Worm (Caenorhabditis elegans): ENCODE measurements around the gene irld-49.

irld-49 gene

ce11 chrII:2967064-2967463, 23.1 kb downstream of the irld-49 start:
- no peak for TF ChIP-seq tbx-2 (tag; optimal IDR thresholded peaks at IDR 0.05)
- TF ChIP-seq pqm-1 (tag; optimal IDR thresholded peaks at IDR 0.05): no peak
- TF ChIP-seq ceh-30 (tag; optimal IDR thresholded peaks at IDR 0.05): no peak

ce11 chrII:2973940-2974402, 30.0 kb downstream of the irld-49 start:
- TF ChIP-seq ceh-31 (tag; optimal IDR thresholded peaks at IDR 0.05) (peak; percentile 79), unc-55 (GFP tag; optimal IDR thresholded peaks at IDR 0.05) (peak; percentile 65), npax-4 (tag; optimal IDR thresholded peaks at IDR 0.05) (no peak), sox-4 (tag; optimal IDR thresholded peaks at IDR 0.05) (peak; percentile 42), dve-1 (tag; optimal IDR thresholded peaks at IDR 0.05) (peak; percentile 69), ttx-3 (tag; optimal IDR thresholded peaks at IDR 0.05) (peak; percentile 38), ceh-18 (tag; optimal IDR thresholded peaks at IDR 0.05) (peak; percentile 23), ceh-19 (GFP tag; optimal IDR thresholded peaks at IDR 0.05) (peak; percentile 12), ama-1 (optimal IDR thresholded peaks at IDR 0.05) (no peak), pax-1 (tag; optimal IDR thresholded peaks at IDR 0.05) (peak; percentile 40), ceh-9 (tag; optimal IDR thresholded peaks at IDR 0.05) (no peak), ceh-22 (tag; optimal IDR thresholded peaks at IDR 0.05) (peak; percentile 31), tbx-2 (tag; optimal IDR thresholded peaks at IDR 0.05) (peak; percentile 35), unc-42 (tag; optimal IDR thresholded peaks at IDR 0.05) (no peak), F13H6.1 (tag; optimal IDR thresholded peaks at IDR 0.05) (peak; percentile 39), unc-86 (tag; optimal IDR thresholded peaks at IDR 0.05) (peak; percentile 31), pat-9 (tag; optimal IDR thresholded peaks at IDR 0.05) (peak; percentile 42), T23F11.4 (GFP tag; optimal IDR thresholded peaks at IDR 0.05) (peak; percentile 44), pros-1 (tag; optimal IDR thresholded peaks at IDR 0.05) (peak; percentile 87), ztf-16 (tag; optimal IDR thresholded peaks at IDR 0.05) (peak; percentile 18), mec-3 (tag; optimal IDR thresholded peaks at IDR 0.05; ENCODE audit: borderline replicate concordance) (no peak), hlh-30 (tag; optimal IDR thresholded peaks at IDR 0.05; ENCODE audit: insufficient read depth) (peak; percentile 70), unc-3 (GFP tag; conservative IDR thresholded peaks at IDR 0.05) (0 out of 2 replicates have a peak, but pooled peaks have one; percentile 4), unc-3 (tag; optimal IDR thresholded peaks at IDR 0.05) (no peak), nfya-1 (tag; optimal IDR thresholded peaks at IDR 0.05) (peak; percentile 78), ceh-34 (tag; optimal IDR thresholded peaks at IDR 0.05) (peak; percentile 3)

DNA sequence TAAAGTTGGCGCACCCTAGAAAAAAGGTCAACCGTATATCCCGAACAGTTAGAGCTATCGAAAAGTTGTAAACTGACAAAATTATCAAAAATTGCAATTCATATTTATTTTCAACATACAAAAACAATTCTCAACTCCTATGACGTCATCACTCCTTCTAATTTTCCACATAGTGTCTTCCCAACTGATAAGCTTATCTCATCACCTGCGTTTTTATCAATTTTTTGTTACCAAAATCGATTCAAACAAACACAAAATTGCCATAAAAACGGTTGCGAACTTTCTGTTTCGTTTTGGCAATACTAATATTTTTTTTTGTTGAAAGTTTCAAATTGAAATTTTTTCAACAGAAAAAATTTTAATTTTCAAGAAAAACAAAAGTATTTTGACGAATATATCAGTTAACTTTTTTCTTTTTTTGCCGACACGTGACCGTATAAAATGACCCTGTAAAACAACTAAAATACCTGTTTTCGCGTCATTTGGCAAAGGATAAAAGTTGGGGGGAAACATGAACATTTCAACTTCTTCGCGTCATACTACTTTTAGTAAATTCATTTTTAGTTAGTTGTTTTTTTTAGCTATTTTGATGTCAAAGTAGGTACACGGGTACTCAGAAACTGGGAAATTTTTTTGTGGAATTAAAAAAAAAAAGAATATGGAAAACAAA, 31.7 kb downstream of the irld-49 start:
- TF ChIP-seq ttx-3 (tag; optimal IDR thresholded peaks at IDR 0.05) (no peak), F13H6.1 (tag; optimal IDR thresholded peaks at IDR 0.05) (no peak), elt-2 (tag; optimal IDR thresholded peaks at IDR 0.05) (peak; percentile 96), elt-4 (tag; optimal IDR thresholded peaks at IDR 0.05) (no peak), unc-86 (tag; optimal IDR thresholded peaks at IDR 0.05) (no peak)

ce11 chrII:2976597-2976996, 32.6 kb downstream of the irld-49 start, which contains the start of gene nhr-88:
nhr-88 (plus strand) TSS chrII:2976639.
- peak; percentile 4 for TF ChIP-seq unc-42 (tag; optimal IDR thresholded peaks at IDR 0.05)
- no peak for TF ChIP-seq K09A11.1 (tag; optimal IDR thresholded peaks at IDR 0.05; ENCODE audit: insufficient read depth)
- peak; percentile 23 for TF ChIP-seq sox-4 (tag; optimal IDR thresholded peaks at IDR 0.05)
- TF ChIP-seq ceh-31 (tag; optimal IDR thresholded peaks at IDR 0.05): peak; percentile 36
- TF ChIP-seq sdc-2 (tag; optimal IDR thresholded peaks at IDR 0.05): peak; percentile 9

DNA sequence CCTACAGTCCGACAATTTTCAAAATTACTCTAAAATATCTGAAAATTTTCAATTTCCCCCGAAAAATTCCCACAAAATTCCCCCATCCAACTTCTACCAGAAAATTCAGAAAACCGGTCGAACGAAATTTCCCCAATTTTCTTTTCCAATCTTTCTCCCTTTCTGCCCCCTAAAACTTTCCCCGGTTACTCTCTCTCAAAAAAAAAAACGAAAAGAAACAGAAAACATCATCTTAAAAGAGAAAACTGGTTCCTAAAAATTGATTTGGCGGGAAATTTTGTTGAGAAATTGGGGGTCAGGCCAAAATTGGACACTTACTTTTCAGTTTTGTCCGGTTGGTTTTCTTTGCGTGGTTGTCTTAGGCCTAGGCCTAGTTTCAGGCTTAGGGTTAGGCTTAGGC, 33.7 kb downstream of the irld-49 start:
- TF ChIP-seq npax-4 (tag; optimal IDR thresholded peaks at IDR 0.05) (no peak), ceh-2 (tag; optimal IDR thresholded peaks at IDR 0.05) (no peak), tbx-7 (tag; optimal IDR thresholded peaks at IDR 0.05) (no peak), unc-86 (tag; optimal IDR thresholded peaks at IDR 0.05) (no peak), nhr-232 (tag; optimal IDR thresholded peaks at IDR 0.05) (no peak), rnt-1 (tag; optimal IDR thresholded peaks at IDR 0.05) (no peak), sox-4 (tag; optimal IDR thresholded peaks at IDR 0.05) (no peak), madf-2 (tag; optimal IDR thresholded peaks at IDR 0.05) (no peak)
